Worm (Caenorhabditis elegans) whole organism, L1 larva: ENCODE data around the gene F44E5.2.
"Not testable (repeated sequence)": the region's sequence is repeated elsewhere in the genome, so short reads cannot be mapped to it uniquely, and the experiment has no call there.

Experiments used
- ama-1 ChIP-seq: fragments of 150-350 bp; optimal IDR thresholded peaks from 2 replicates; lab custom pipeline; 2014
- ceh-82 ChIP-seq, 3 experiments: fragments of 150-350 bp in 1 of 3; sonication (generic microtip) in 2 of 3; optimal IDR thresholded peaks; 2 replicates each; lab custom pipeline; 2014 to 2017; ENCODE audit warnings: missing biosample characterization in 3 of 3, missing genetic modification characterization in 3 of 3
- dpl-1 ChIP-seq, 3 experiments: fragments of 150-350 bp in 2 of 3; sonication (generic microtip) in 1 of 3; optimal IDR thresholded peaks; 2 replicates each; lab custom pipeline; 2014 to 2017; ENCODE audit warnings: missing biosample characterization in 3 of 3, missing genetic modification characterization in 3 of 3, missing genetic modification reagents in 3 of 3
- fkh-10 ChIP-seq: sonication (generic microtip); optimal IDR thresholded peaks from 2 replicates; lab custom pipeline; 2017; ENCODE audit warnings: missing biosample characterization, missing genetic modification reagents, missing genetic modification characterization
- lir-3 ChIP-seq: sonication (generic microtip); optimal IDR thresholded peaks from 2 replicates; lab custom pipeline; 2016; ENCODE audit warnings: mild to moderate bottlenecking, missing genetic modification characterization, moderate library complexity, missing compliant biosample characterization; ENCODE audit not compliant: poor library complexity
- pag-3 ChIP-seq: sonication (generic microtip); optimal IDR thresholded peaks from 2 replicates; lab custom pipeline; 2017; ENCODE audit warnings: missing genetic modification characterization, mild to moderate bottlenecking, missing compliant biosample characterization, antibody characterized with exemption, borderline replicate concordance; ENCODE audit not compliant: insufficient read depth
- unc-62 ChIP-seq: fragments of 150-350 bp; optimal IDR thresholded peaks from 2 replicates; lab custom pipeline; 2014; ENCODE audit warnings: missing biosample characterization, missing genetic modification reagents, missing genetic modification characterization

DNA sequence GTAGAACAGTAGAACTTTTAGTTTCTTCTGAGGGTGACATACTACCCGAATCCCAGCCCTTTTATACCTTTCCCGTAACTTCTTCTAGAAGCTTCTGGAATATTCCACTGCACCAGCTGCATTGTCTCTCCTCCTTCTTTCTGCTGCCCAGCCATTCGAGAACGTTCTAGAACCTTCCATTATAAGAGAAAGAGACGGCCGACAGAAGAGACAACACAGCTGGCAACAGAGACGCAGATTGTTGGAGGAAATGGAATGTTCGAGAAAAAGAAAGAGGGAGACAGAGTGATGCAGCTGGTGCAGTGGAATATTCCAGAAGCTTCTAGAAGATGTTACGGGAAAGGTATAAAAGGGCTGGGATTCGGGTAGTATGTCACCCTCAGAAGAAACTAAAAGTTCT lies 7.3 kb upstream of the F44E5.2 start, which contains the start of the genes F44E5.4 and F44E5.5:
- TF ChIP-seq unc-62 (GFP tag; lab: Kevin White, UChicago); pag-3 (tag; lab: Kevin White, UChicago); ama-1: not testable (repeated sequence)
- TF ChIP-seq lir-3: peak; percentile 64
- TF ChIP-seq ceh-82 (tag; optimal IDR thresholded peaks at IDR 0.05; lab: Kevin White, UChicago): peak; percentile 65 to 81 (median 69)
- TF ChIP-seq dpl-1 (GFP tag; optimal IDR thresholded peaks at IDR 0.05; lab: Kevin White, UChicago): peak; percentile 57 to 62 (median 62)
- TF ChIP-seq fkh-10 (GFP tag; lab: Kevin White, UChicago): peak; percentile 61
